Worm (Caenorhabditis elegans): ENCODE data around the gene F01F1.2.

Gene F01F1.2

DNA sequence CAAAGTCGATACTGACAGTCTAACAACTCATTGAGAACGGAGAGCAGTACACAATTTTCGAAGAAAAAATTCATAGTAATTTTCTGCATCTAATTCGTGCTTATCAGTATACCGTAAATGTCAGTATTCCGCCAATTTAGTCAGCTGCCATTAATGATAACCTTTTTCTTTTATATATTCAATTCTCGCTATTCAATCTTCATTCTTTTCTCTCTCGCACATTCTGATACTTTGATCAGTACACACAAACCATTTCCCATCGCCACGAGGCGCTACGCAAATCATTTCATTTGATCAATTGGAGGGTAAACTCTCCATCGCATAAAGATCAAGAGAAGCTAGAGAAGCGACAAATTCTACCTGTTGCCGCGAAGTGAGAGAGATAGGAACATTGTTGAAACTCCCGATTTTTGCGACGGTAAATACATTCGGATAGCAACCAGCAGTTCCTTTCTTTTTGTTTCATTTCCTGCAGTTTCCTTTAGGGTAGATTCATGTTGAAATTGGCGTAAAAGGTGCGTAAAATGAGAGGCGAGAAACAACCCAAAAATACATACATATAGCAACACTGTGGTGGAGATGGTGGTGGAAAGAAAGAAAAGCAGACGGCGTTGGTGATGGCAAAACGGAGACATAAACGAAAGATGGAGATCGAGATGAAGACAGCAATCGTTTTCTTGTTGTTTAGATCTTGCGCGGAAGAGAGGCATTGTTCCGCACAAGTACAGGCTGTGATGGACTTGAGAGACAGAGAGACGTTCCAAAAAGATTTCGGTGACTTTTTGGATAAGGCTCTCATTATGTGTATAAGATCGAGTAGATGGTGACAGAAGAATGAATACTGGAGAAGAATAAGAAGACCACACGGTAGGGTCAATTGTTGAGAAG, 40.0 kb upstream of the F01F1.2 start (continued):
- TF ChIP-seq nhr-28 (tag; optimal IDR thresholded peaks at IDR 0.05) (peak; percentile 96), hlh-30 (tag; optimal IDR thresholded peaks at IDR 0.05; ENCODE audit: insufficient read depth) (peak; percentile 75), lin-39 (tag; optimal IDR thresholded peaks at IDR 0.05) (no peak), T20F7.1 (GFP tag; optimal IDR thresholded peaks at IDR 0.05) (peak; percentile 74), zip-11 (GFP tag; IDR thresholded peaks at IDR 0.05) (no peak), lsy-2 (tag; optimal IDR thresholded peaks at IDR 0.05) (peak; percentile 55 to 58), nhr-10 (tag; optimal IDR thresholded peaks at IDR 0.05) (peak; percentile 52), snpc-4 (tag; optimal IDR thresholded peaks at IDR 0.05) (no peak), lin-1 (GFP tag; IDR thresholded peaks at IDR 0.05) (0 out of 2 replicates have a peak, but pooled peaks have one; percentile 24), lim-7 (GFP tag; IDR thresholded peaks at IDR 0.05) (no peak), zfp-3 (GFP tag; conservative IDR thresholded peaks at IDR 0.05) (0 out of 2 replicates have a peak, but pooled peaks have one; percentile 31), arid-1 (GFP tag; conservative IDR thresholded peaks at IDR 0.05) (no peak), mdl-1 (tag; optimal IDR thresholded peaks at IDR 0.05) (peak; percentile 70 to 93), mep-1 (tag; optimal IDR thresholded peaks at IDR 0.05) (peak; percentile 72), ama-1 (optimal IDR thresholded peaks at IDR 0.05) (peak; percentile 33), ceh-44 (GFP tag; IDR thresholded peaks at IDR 0.05) (no peak), sdz-12 (GFP tag; optimal IDR thresholded peaks at IDR 0.05) (no peak), lin-38 (GFP tag; IDR thresholded peaks at IDR 0.05) (0 out of 2 replicates have a peak, but pooled peaks have one; percentile 18), mxl-3 (GFP tag; optimal IDR thresholded peaks at IDR 0.05) (peak; percentile 86)

ce11 chrIII:5839147-5839546, 39.2 kb upstream of the F01F1.2 start:
- peak; percentile 21 for TF ChIP-seq mes-2 (tag; optimal IDR thresholded peaks at IDR 0.05; ENCODE audit: poor library complexity, severe bottlenecking)
- TF ChIP-seq ceh-82 (tag; optimal IDR thresholded peaks at IDR 0.05) = no peak
- no peak for TF ChIP-seq sdz-12 (GFP tag; optimal IDR thresholded peaks at IDR 0.05)
- TF ChIP-seq hlh-30 (tag; optimal IDR thresholded peaks at IDR 0.05; ENCODE audit: insufficient read depth) = peak; percentile 73
- TF ChIP-seq ces-1 (GFP tag; optimal IDR thresholded peaks at IDR 0.05) = no peak
- 0 out of 2 replicates have a peak, but pooled peaks have one; percentile 42 for TF ChIP-seq daf-19 (GFP tag; conservative IDR thresholded peaks at IDR 0.05)
- peak; percentile 88 for TF ChIP-seq dve-1 (tag; optimal IDR thresholded peaks at IDR 0.05; ENCODE audit: insufficient read depth)
- peak; percentile 61 for TF ChIP-seq T20F7.1 (GFP tag; optimal IDR thresholded peaks at IDR 0.05)
- TF ChIP-seq lsy-2 (tag; optimal IDR thresholded peaks at IDR 0.05) = peak in 1 of 2 experiments; percentile 1
- no peak for TF ChIP-seq F10B5.3 (tag; optimal IDR thresholded peaks at IDR 0.05)
- no peak for TF ChIP-seq nhr-76 (tag; optimal IDR thresholded peaks at IDR 0.05)
- TF ChIP-seq pqm-1 (tag; optimal IDR thresholded peaks at IDR 0.05) = peak; percentile 51
- peak; percentile 62 for TF ChIP-seq hlh-11 (tag; optimal IDR thresholded peaks at IDR 0.05)
- TF ChIP-seq gei-8 (GFP tag; optimal IDR thresholded peaks at IDR 0.05) = no peak
- no peak for TF ChIP-seq ceh-20 (GFP tag; IDR thresholded peaks at IDR 0.05)
- no peak for TF ChIP-seq ztf-11 (tag; optimal IDR thresholded peaks at IDR 0.05)
- no peak for TF ChIP-seq mxl-2 (GFP tag; conservative IDR thresholded peaks at IDR 0.05)
- no peak for TF ChIP-seq tra-1 (GFP tag; IDR thresholded peaks at IDR 0.05)
- no peak for TF ChIP-seq nhr-42 (GFP tag; IDR thresholded peaks at IDR 0.05)
- peak in 1 of 2 experiments; percentile 53 for TF ChIP-seq daf-16 (GFP tag; optimal IDR thresholded peaks at IDR 0.05)
- peak; percentile 96 for TF ChIP-seq daf-16 (tag; optimal IDR thresholded peaks at IDR 0.05)
- TF ChIP-seq dmd-9 (GFP tag; IDR thresholded peaks at IDR 0.05) = no peak
- no peak for TF ChIP-seq F37D6.2 (tag; optimal IDR thresholded peaks at IDR 0.05)
- peak; percentile 60 for TF ChIP-seq nhr-28 (tag; optimal IDR thresholded peaks at IDR 0.05)
- peak; percentile 49 for TF ChIP-seq nhr-6 (tag; optimal IDR thresholded peaks at IDR 0.05)
- TF ChIP-seq dmd-6 (GFP tag; IDR thresholded peaks at IDR 0.05) = peak; percentile 74
- peak in 1 of 2 experiments; percentile 30 for TF ChIP-seq mdl-1 (tag; optimal IDR thresholded peaks at IDR 0.05)
- 0 out of 2 replicates have a peak, but pooled peaks have one; percentile 27 for TF ChIP-seq lin-1 (GFP tag; IDR thresholded peaks at IDR 0.05)
